Fruit fly (Drosophila melanogaster) whole organism, prepupa: ENCODE results near the gene GNBP2.

Experiments used
- CG11902 ChIP-seq: fragments of 200-800 bp; sonication (Bioruptor generic); optimal IDR thresholded peaks from 3 replicates; lab custom pipeline; 2016; ENCODE audit warnings: missing biosample characterization, missing genetic modification characterization
- CG15336 ChIP-seq: fragments of 200-800 bp; sonication (Bioruptor generic); IDR thresholded peaks from 2 replicates; pipeline ENCODE4 v1.3.6; 2022; ENCODE audit warnings: missing biosample characterization, missing genetic modification characterization
- CG8119 ChIP-seq: fragments of 200-800 bp; sonication (Bioruptor generic); IDR thresholded peaks from 3 replicates; pipeline ENCODE4 v1.3.6; 2022; ENCODE audit warnings: missing biosample characterization, missing genetic modification characterization
- CG8632 ChIP-seq: fragments of 200-800 bp; sonication (Bioruptor generic); optimal IDR thresholded peaks from 3 replicates; lab custom pipeline; 2016; ENCODE audit warnings: missing biosample characterization, missing genetic modification characterization
- CG9139 ChIP-seq: fragments of 200-800 bp; sonication (Bioruptor generic); optimal IDR thresholded peaks from 3 replicates; lab custom pipeline; 2017; ENCODE audit warnings: missing biosample characterization, mild to moderate bottlenecking, missing genetic modification characterization
- Hr38 ChIP-seq: sonication (Bioruptor generic); optimal IDR thresholded peaks from 2 replicates; lab custom pipeline; 2016; ENCODE audit warnings: missing biosample characterization, missing genetic modification characterization
- Sox102F ChIP-seq: fragments of 200-800 bp; sonication (Bioruptor generic); optimal IDR thresholded peaks from 2 replicates; lab custom pipeline; 2016; ENCODE audit warnings: missing biosample characterization, mild to moderate bottlenecking, missing genetic modification characterization
- eg ChIP-seq: fragments of 200-800 bp; sonication (Bioruptor generic); IDR thresholded peaks from 3 replicates; pipeline ENCODE4 v1.3.6; 2022; ENCODE audit warnings: missing biosample characterization, missing genetic modification characterization
- fd59A ChIP-seq: fragments of 200-800 bp; sonication (Bioruptor generic); optimal IDR thresholded peaks from 2 replicates; lab custom pipeline; 2017; ENCODE audit warnings: missing biosample characterization, mild to moderate bottlenecking, missing genetic modification characterization, missing genetic modification reagents
- fd85E ChIP-seq: fragments of 200-800 bp; sonication (Bioruptor generic); optimal IDR thresholded peaks from 3 replicates; lab custom pipeline; 2016; ENCODE audit warnings: missing biosample characterization, missing genetic modification characterization
- pdm3 ChIP-seq: fragments of 200-800 bp; sonication (Bioruptor generic); optimal IDR thresholded peaks from 3 replicates; lab custom pipeline; 2016; ENCODE audit warnings: missing biosample characterization, missing genetic modification characterization

- TF ChIP-seq pdm3 (GFP tag; lab: Kevin White, UChicago): no peak
- TF ChIP-seq Sox102F (GFP tag; lab: Kevin White, UChicago): no peak
- no peak for TF ChIP-seq fd85E (GFP tag; lab: Kevin White, UChicago)
- no peak for TF ChIP-seq CG8119 (GFP tag; lab: Robert Waterston, UW)
- no peak for TF ChIP-seq CG11902 (GFP tag; lab: Kevin White, UChicago)
- TF ChIP-seq CG9139 (GFP tag; lab: Kevin White, UChicago): no peak
- no peak for TF ChIP-seq CG8632 (GFP tag; lab: Kevin White, UChicago)
- TF ChIP-seq fd59A (GFP tag; lab: Kevin White, UChicago): no peak
- no peak for TF ChIP-seq eg (GFP tag; lab: Robert Waterston, UW)
- TF ChIP-seq CG15336: no peak
- no peak for TF ChIP-seq Hr38 (GFP tag; lab: Kevin White, UChicago)
Observed at dm6 chr3L:18629874-18630273, 45.3 kb downstream of the GNBP2 start.
